Fruit fly (Drosophila melanogaster): ENCODE data around the gene jumu.

Gene jumu

dm6 chr3R:10351960-10352458 is 2.0 kb downstream of the jumu start (continued):
- TF ChIP-seq CG10462 (GFP tag; optimal IDR thresholded peaks at IDR 0.05) (no peak), CG33557 (GFP tag; optimal IDR thresholded peaks at IDR 0.05) (no peak), CG31224 (GFP tag; IDR thresholded peaks at IDR 0.05) (no peak), al (GFP tag; IDR thresholded peaks at IDR 0.05) (no peak), az2 (GFP tag; optimal IDR thresholded peaks at IDR 0.05) (no peak), gcm (GFP tag; optimal IDR thresholded peaks at IDR 0.05) (no peak), kni (GFP tag; optimal IDR thresholded peaks at IDR 0.05) (peak; percentile 37), CG7963 (GFP tag; IDR thresholded peaks at IDR 0.05; ENCODE audit: partially characterized antibody) (no peak), lab (GFP tag; optimal IDR thresholded peaks at IDR 0.05) (peak; percentile 8), nerfin-2 (GFP tag; IDR thresholded peaks at IDR 0.05; ENCODE audit: partially characterized antibody) (no peak), CG10147 (GFP tag; optimal IDR thresholded peaks at IDR 0.05) (no peak), mirr (GFP tag; optimal IDR thresholded peaks at IDR 0.05) (peak; percentile 49), CG12942 (GFP tag; optimal IDR thresholded peaks at IDR 0.05) (no peak), lbe (GFP tag; optimal IDR thresholded peaks at IDR 0.05) (peak; percentile 68), tgo (GFP tag; IDR thresholded peaks at IDR 0.05) (no peak), CG8281 (tag; optimal IDR thresholded peaks at IDR 0.05) (no peak), BEAF-32 (GFP tag; optimal IDR thresholded peaks at IDR 0.05) (no peak), shn (GFP tag; optimal IDR thresholded peaks at IDR 0.05) (no peak), CG3163 (GFP tag; optimal IDR thresholded peaks at IDR 0.05) (peak; percentile 93), CG18476 (GFP tag; optimal IDR thresholded peaks at IDR 0.05) (no peak), Bdp1 (GFP tag; optimal IDR thresholded peaks at IDR 0.05) (no peak), ERR (GFP tag; optimal IDR thresholded peaks at IDR 0.05) (peak; percentile 2), Pdp1 (GFP tag; optimal IDR thresholded peaks at IDR 0.05) (peak in 1 of 2 experiments; percentile 38), CG32767 (GFP tag; IDR thresholded peaks at IDR 0.05) (no peak), repo (GFP tag; optimal IDR thresholded peaks at IDR 0.05) (no peak), CG12659 (GFP tag; optimal IDR thresholded peaks at IDR 0.05) (no peak), lmd (GFP tag; IDR thresholded peaks at IDR 0.05) (no peak), sens (GFP tag) (peak; percentile 78), eyg (GFP tag; optimal IDR thresholded peaks at IDR 0.05) (no peak), Sox100B (GFP tag; optimal IDR thresholded peaks at IDR 0.05) (no peak), CG13894 (tag; optimal IDR thresholded peaks at IDR 0.05) (peak; percentile 61), CG3065 (GFP tag; optimal IDR thresholded peaks at IDR 0.05) (no peak), HLH3B (GFP tag; IDR thresholded peaks at IDR 0.05) (no peak), CG17912 (GFP tag; optimal IDR thresholded peaks at IDR 0.05) (no peak), CG17361 (GFP tag; IDR thresholded peaks at IDR 0.05) (no peak), CG11456 (GFP tag; IDR thresholded peaks at IDR 0.05) (no peak), scrt (GFP tag; optimal IDR thresholded peaks at IDR 0.05) (peak; percentile 92), CG13624 (GFP tag; optimal IDR thresholded peaks at IDR 0.05) (no peak), bsh (GFP tag; optimal IDR thresholded peaks at IDR 0.05) (peak in 1 of 2 experiments; percentile 99), nom (GFP tag; optimal IDR thresholded peaks at IDR 0.05) (peak; percentile 99), Nf-YA (GFP tag; IDR thresholded peaks at IDR 0.05) (no peak), CG14014 (GFP tag; IDR thresholded peaks at IDR 0.05) (no peak), Mad (GFP tag; optimal IDR thresholded peaks at IDR 0.05) (no peak), Spps (tag; optimal IDR thresholded peaks at IDR 0.05) (no peak), CG7745 (tag; optimal IDR thresholded peaks at IDR 0.05) (no peak), Trl (optimal IDR thresholded peaks at IDR 0.05) (peak; percentile 37 to 66), Trl (GFP tag; optimal IDR thresholded peaks at IDR 0.05) (no peak), CG18011 (GFP tag; optimal IDR thresholded peaks at IDR 0.05) (no peak), CG1233 (GFP tag; optimal IDR thresholded peaks at IDR 0.05) (peak; percentile 11), Doc2 (GFP tag; IDR thresholded peaks at IDR 0.05) (no peak), jigr1 (GFP tag; IDR thresholded peaks at IDR 0.05) (no peak)
